Fruit fly (Drosophila melanogaster) whole organism, embryonic: Measurements from ENCODE around the gene CG46465.

Experiments used
- Abd-B ChIP-seq: fragments of 200-800 bp; sonication (Bioruptor generic); optimal IDR thresholded peaks from 2 replicates; lab custom pipeline; 2018; ENCODE audit warnings: missing biosample characterization, mild to moderate bottlenecking, missing genetic modification characterization, moderate library complexity
- Atf-2 ChIP-seq: fragments of 200-800 bp; sonication (Bioruptor generic); optimal IDR thresholded peaks from 2 replicates; lab custom pipeline; 2016; ENCODE audit warnings: missing biosample characterization, missing genetic modification characterization
- Atf6 ChIP-seq: fragments of 200-800 bp; sonication (Bioruptor generic); IDR thresholded peaks from 2 replicates; pipeline ENCODE4 v1.3.6; 2022; ENCODE audit warnings: missing biosample characterization, missing genetic modification characterization
- B-H2 ChIP-seq: fragments of 200-800 bp; sonication (Bioruptor generic); optimal IDR thresholded peaks from 2 replicates; lab custom pipeline; 2018; ENCODE audit warnings: missing biosample characterization, mild to moderate bottlenecking, missing genetic modification characterization
- Blimp-1 ChIP-seq: fragments of 200-800 bp; sonication (Bioruptor generic); optimal IDR thresholded peaks from 3 replicates; lab custom pipeline; 2018; ENCODE audit warnings: missing biosample characterization, missing genetic modification characterization, mild to moderate bottlenecking, moderate library complexity, missing genetic modification reagents
- CG11093 ChIP-seq: fragments of 200-800 bp; sonication (Bioruptor generic); IDR thresholded peaks from 3 replicates; pipeline ENCODE4 v1.3.6; 2022; ENCODE audit warnings: missing biosample characterization, missing genetic modification characterization
- CG11398 ChIP-seq: fragments of 200-800 bp; sonication (Bioruptor generic); optimal IDR thresholded peaks from 2 replicates; lab custom pipeline; 2016; ENCODE audit warnings: missing biosample characterization, missing genetic modification characterization
- CG11695 ChIP-seq: fragments of 200-800 bp; sonication (Bioruptor generic); IDR thresholded peaks from 3 replicates; pipeline ENCODE4 v1.3.6; 2022; ENCODE audit warnings: missing biosample characterization, missing genetic modification characterization
- CG11696 ChIP-seq: fragments of 200-800 bp; sonication (Bioruptor generic); IDR thresholded peaks from 2 replicates; pipeline ENCODE4 v1.3.6; 2022; ENCODE audit warnings: missing biosample characterization, missing genetic modification characterization
- CG12219 ChIP-seq: fragments of 200-800 bp; sonication (Bioruptor generic); optimal IDR thresholded peaks from 3 replicates; lab custom pipeline; 2018; ENCODE audit warnings: missing biosample characterization, mild to moderate bottlenecking, missing genetic modification characterization
- CG15011 ChIP-seq: fragments of 200-800 bp; sonication (Bioruptor generic); optimal IDR thresholded peaks from 3 replicates; lab custom pipeline; 2018; ENCODE audit warnings: missing biosample characterization, mild to moderate bottlenecking, missing genetic modification characterization
- CG15601 ChIP-seq: fragments of 200-800 bp; sonication (Bioruptor generic); optimal IDR thresholded peaks from 3 replicates; lab custom pipeline; 2019; ENCODE audit warnings: missing biosample characterization, mild to moderate bottlenecking, missing genetic modification characterization, moderate library complexity
- CG1602 ChIP-seq: fragments of 200-800 bp; sonication (Bioruptor generic); optimal IDR thresholded peaks from 3 replicates; lab custom pipeline; 2016; ENCODE audit warnings: missing biosample characterization, missing genetic modification characterization
- CG17385 ChIP-seq: fragments of 200-800 bp; sonication (Bioruptor generic); optimal IDR thresholded peaks from 3 replicates; lab custom pipeline; 2018; ENCODE audit warnings: missing biosample characterization, mild to moderate bottlenecking, missing genetic modification characterization
- CG1832 ChIP-seq: fragments of 200-800 bp; sonication (Bioruptor generic); optimal IDR thresholded peaks from 2 replicates; lab custom pipeline; 2017; ENCODE audit warnings: missing biosample characterization, mild to moderate bottlenecking, missing genetic modification characterization, inconsistent platforms
- CG18476 ChIP-seq: fragments of 200-800 bp; sonication (Bioruptor generic); optimal IDR thresholded peaks from 2 replicates; lab custom pipeline; 2016; ENCODE audit warnings: missing biosample characterization, mild to moderate bottlenecking, missing genetic modification characterization
- CG2120 ChIP-seq: fragments of 200-800 bp; sonication (Bioruptor generic); optimal IDR thresholded peaks from 3 replicates; lab custom pipeline; 2016; ENCODE audit warnings: missing biosample characterization, missing genetic modification characterization
- CG2712 ChIP-seq: fragments of 200-800 bp; optimal IDR thresholded peaks from 3 replicates; lab custom pipeline; 2019; ENCODE audit warnings: missing biosample characterization, mild to moderate bottlenecking, missing genetic modification characterization, moderate library complexity
- CG3065 ChIP-seq: fragments of 200-800 bp; sonication (Bioruptor generic); optimal IDR thresholded peaks from 2 replicates; lab custom pipeline; 2016; ENCODE audit warnings: missing biosample characterization, missing genetic modification characterization
- CG31224 ChIP-seq: fragments of 200-800 bp; sonication (Bioruptor generic); IDR thresholded peaks from 2 replicates; pipeline ENCODE4 v1.3.6; 2022; ENCODE audit warnings: missing biosample characterization, missing genetic modification characterization
- CG32532 ChIP-seq: fragments of 200-800 bp; sonication (Bioruptor generic); IDR thresholded peaks from 2 replicates; pipeline ENCODE4 v1.3.6; 2022; ENCODE audit warnings: missing biosample characterization, missing genetic modification characterization
- CG34422 ChIP-seq: fragments of 200-800 bp; sonication (Bioruptor generic); IDR thresholded peaks from 3 replicates; pipeline ENCODE4 v1.3.6; 2022; ENCODE audit warnings: missing biosample characterization, missing genetic modification characterization
- CG4707 ChIP-seq: fragments of 200-800 bp; sonication (Bioruptor generic); optimal IDR thresholded peaks from 2 replicates; lab custom pipeline; 2018; ENCODE audit warnings: missing biosample characterization, mild to moderate bottlenecking, missing genetic modification characterization, moderate library complexity
- CG6813 ChIP-seq: fragments of 200-800 bp; sonication (Bioruptor generic); optimal IDR thresholded peaks from 2 replicates; lab custom pipeline; 2017; ENCODE audit warnings: missing biosample characterization, missing genetic modification characterization, mild to moderate bottlenecking, moderate library complexity, missing genetic modification reagents
- CG8944 ChIP-seq: fragments of 200-800 bp; sonication (Bioruptor generic); optimal IDR thresholded peaks from 3 replicates; lab custom pipeline; 2016; ENCODE audit warnings: missing biosample characterization, missing genetic modification characterization
- E2f2 ChIP-seq: fragments of 200-800 bp; sonication (Bioruptor generic); IDR thresholded peaks from 2 replicates; pipeline ENCODE4 v1.3.6; 2022; ENCODE audit warnings: missing biosample characterization, missing genetic modification characterization
- Gsc ChIP-seq: fragments of 200-800 bp; sonication (Bioruptor generic); IDR thresholded peaks from 2 replicates; pipeline ENCODE4 v1.3.6; 2022; ENCODE audit warnings: missing biosample characterization, missing genetic modification characterization
- Gug ChIP-seq: fragments of 200-800 bp; sonication (Bioruptor generic); IDR thresholded peaks from 4 replicates; pipeline ENCODE4 v1.3.6; 2022; ENCODE audit warnings: missing biosample characterization, missing genetic modification characterization
- Hr78 ChIP-seq, 2 experiments: fragments of 200-800 bp in 1 of 2; fragments of >200 bp in 1 of 2; sonication (Bioruptor generic) in 1 of 2; optimal IDR thresholded peaks; 2 replicates each; lab custom pipeline; 2017 to 2019; ENCODE audit warnings: missing biosample characterization in 2 of 2, missing genetic modification characterization in 2 of 2, mild to moderate bottlenecking in 1 of 2, moderate library complexity in 1 of 2
- Kr ChIP-seq: fragments of 200-800 bp; sonication (Bioruptor generic); optimal IDR thresholded peaks from 2 replicates; lab custom pipeline; 2017; ENCODE audit warnings: missing biosample characterization, mild to moderate bottlenecking, missing genetic modification characterization
- Mad ChIP-seq: fragments of 200-800 bp; sonication (Bioruptor generic); optimal IDR thresholded peaks from 2 replicates; lab custom pipeline; 2016; ENCODE audit warnings: missing biosample characterization, missing genetic modification characterization
- Mrtf ChIP-seq: fragments of 200-800 bp; sonication (Bioruptor generic); IDR thresholded peaks from 3 replicates; pipeline ENCODE4 v1.3.6; 2022; ENCODE audit warnings: missing biosample characterization, missing genetic modification characterization
- Oli ChIP-seq: fragments of 200-800 bp; sonication (Bioruptor generic); optimal IDR thresholded peaks from 2 replicates; lab custom pipeline; 2018; ENCODE audit warnings: missing biosample characterization, mild to moderate bottlenecking, missing genetic modification characterization, moderate library complexity
- Pdp1 ChIP-seq, 2 experiments: fragments of 200-800 bp; sonication (Bioruptor generic); optimal IDR thresholded peaks; 3 replicates each; lab custom pipeline; 2016; ENCODE audit warnings: missing biosample characterization in 2 of 2, missing genetic modification characterization in 2 of 2, mild to moderate bottlenecking in 1 of 2, moderate library complexity in 1 of 2
- YL-1 ChIP-seq: fragments of 200-800 bp; sonication (Bioruptor generic); optimal IDR thresholded peaks from 3 replicates; lab custom pipeline; 2017; ENCODE audit warnings: missing biosample characterization, mild to moderate bottlenecking, missing genetic modification characterization
- caup ChIP-seq: fragments of 200-800 bp; sonication (Bioruptor generic); optimal IDR thresholded peaks from 3 replicates; lab custom pipeline; 2017; ENCODE audit warnings: missing biosample characterization, mild to moderate bottlenecking, missing genetic modification characterization, moderate library complexity; ENCODE audit not compliant: severe bottlenecking
- dmrt11E ChIP-seq: fragments of 200-800 bp; sonication (Bioruptor generic); optimal IDR thresholded peaks from 3 replicates; lab custom pipeline; 2018; ENCODE audit warnings: missing biosample characterization, mild to moderate bottlenecking, missing genetic modification characterization, moderate library complexity
- dysf ChIP-seq: fragments of 200-800 bp; sonication (Bioruptor generic); IDR thresholded peaks from 3 replicates; pipeline ENCODE4 v1.3.6; 2022; ENCODE audit warnings: missing biosample characterization, missing genetic modification characterization
- ems ChIP-seq: fragments of 200-800 bp; sonication (Bioruptor generic); optimal IDR thresholded peaks from 3 replicates; lab custom pipeline; 2016; ENCODE audit warnings: missing biosample characterization, missing genetic modification characterization
- fu2 ChIP-seq: fragments of 200-800 bp; sonication (Bioruptor generic); optimal IDR thresholded peaks from 2 replicates; lab custom pipeline; 2016; ENCODE audit warnings: missing biosample characterization, missing genetic modification characterization
- gce ChIP-seq: fragments of 200-800 bp; sonication (Bioruptor generic); IDR thresholded peaks from 3 replicates; pipeline ENCODE4 v1.3.6; 2022; ENCODE audit warnings: missing biosample characterization, missing genetic modification characterization
- gem ChIP-seq: fragments of 200-800 bp; sonication (Bioruptor generic); optimal IDR thresholded peaks from 2 replicates; lab custom pipeline; 2019; ENCODE audit warnings: missing biosample characterization, mild to moderate bottlenecking, missing genetic modification characterization, moderate library complexity
- gfzf ChIP-seq: fragments of 200-800 bp; sonication (Bioruptor generic); optimal IDR thresholded peaks from 2 replicates; lab custom pipeline; 2016; ENCODE audit warnings: missing biosample characterization, mild to moderate bottlenecking, missing genetic modification characterization, moderate library complexity
- gro ChIP-seq: fragments of 200-800 bp; sonication (Bioruptor generic); optimal IDR thresholded peaks from 2 replicates; lab custom pipeline; 2016; ENCODE audit warnings: missing biosample characterization, missing genetic modification characterization
- kah ChIP-seq: fragments of 200-800 bp; sonication (Bioruptor generic); optimal IDR thresholded peaks from 2 replicates; lab custom pipeline; 2018; ENCODE audit warnings: missing biosample characterization, mild to moderate bottlenecking, missing genetic modification characterization
- knrl ChIP-seq: fragments of 200-800 bp; sonication (Bioruptor generic); IDR thresholded peaks from 3 replicates; pipeline ENCODE4 v1.3.6; 2022; ENCODE audit warnings: missing biosample characterization, missing genetic modification characterization; ENCODE audit not compliant: partially characterized antibody
- run ChIP-seq: fragments of 200-800 bp; sonication (Bioruptor generic); optimal IDR thresholded peaks from 3 replicates; lab custom pipeline; 2018; ENCODE audit warnings: missing biosample characterization, mild to moderate bottlenecking, missing genetic modification characterization
- sim ChIP-seq: fragments of 200-800 bp; sonication (Bioruptor generic); IDR thresholded peaks from 2 replicates; pipeline ENCODE4 v1.3.6; 2022; ENCODE audit warnings: missing biosample characterization, missing genetic modification characterization
- sr ChIP-seq: fragments of 200-800 bp; sonication (Bioruptor generic); IDR thresholded peaks from 3 replicates; pipeline ENCODE4 v1.3.6; 2022; ENCODE audit warnings: missing biosample characterization, missing genetic modification characterization
- tap ChIP-seq: fragments of 200-800 bp; optimal IDR thresholded peaks from 3 replicates; lab custom pipeline; 2019; ENCODE audit warnings: missing biosample characterization, mild to moderate bottlenecking, missing genetic modification characterization, moderate library complexity
- usp ChIP-seq: fragments of >200 bp; optimal IDR thresholded peaks from 2 replicates; lab custom pipeline; 2017; ENCODE audit warnings: missing biosample characterization, missing genetic modification characterization
- yki ChIP-seq: fragments of >200 bp; optimal IDR thresholded peaks from 3 replicates; lab custom pipeline; 2018

The CG46465 gene

DNA sequence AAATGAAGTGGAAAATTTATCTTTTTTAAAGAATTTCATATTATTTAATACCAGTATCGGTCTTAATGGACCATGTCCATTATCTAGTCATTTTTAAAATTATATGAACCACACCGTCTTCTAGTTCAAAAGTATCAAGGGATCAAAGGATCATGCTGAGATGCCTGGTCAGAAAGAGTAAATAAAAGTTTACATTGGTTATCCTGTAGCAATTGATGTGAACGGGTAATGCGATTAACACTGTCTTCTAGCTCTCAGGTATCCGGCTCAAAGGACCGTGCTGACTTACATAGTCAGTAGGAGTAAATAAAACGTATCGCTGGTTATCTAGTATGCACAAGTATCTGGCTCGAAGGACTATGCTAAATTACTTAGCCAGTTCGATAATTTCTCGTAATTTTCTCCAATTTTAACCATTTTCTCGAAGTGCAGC is 26.9 kb downstream of the CG46465 start (continued):
- TF ChIP-seq CG2712 (tag; lab: Kevin White, UChicago): no peak
- no peak for TF ChIP-seq CG11398 (GFP tag; lab: Kevin White, UChicago)
- TF ChIP-seq Atf6 (GFP tag; lab: Robert Waterston, UW): no peak
- no peak for TF ChIP-seq Mad (GFP tag; lab: Kevin White, UChicago)
- TF ChIP-seq Gsc (GFP tag; lab: Robert Waterston, UW): no peak
- TF ChIP-seq CG1832: no peak
- TF ChIP-seq gro: no peak
- TF ChIP-seq CG11696: no peak
- no peak for TF ChIP-seq dmrt11E (tag; lab: Kevin White, UChicago)
- TF ChIP-seq YL-1 (GFP tag; lab: Kevin White, UChicago): no peak
- TF ChIP-seq Pdp1 (GFP tag; optimal IDR thresholded peaks at IDR 0.05; lab: Kevin White, UChicago): no peak
- TF ChIP-seq CG12219: no peak
- no peak for TF ChIP-seq CG31224
- TF ChIP-seq CG32532 (GFP tag; lab: Robert Waterston, UW): no peak
- no peak for TF ChIP-seq knrl
- no peak for TF ChIP-seq Atf-2 (GFP tag; lab: Kevin White, UChicago)
- TF ChIP-seq E2f2 (GFP tag; lab: Robert Waterston, UW): no peak
- no peak for TF ChIP-seq Abd-B
- no peak for TF ChIP-seq CG15601 (tag; lab: Kevin White, UChicago)
- TF ChIP-seq sr (GFP tag; lab: Robert Waterston, UW): no peak
- TF ChIP-seq gfzf (GFP tag; lab: Kevin White, UChicago): no peak
- no peak for TF ChIP-seq usp (GFP tag; lab: Kevin White, UChicago)
- TF ChIP-seq CG17385: peak; percentile 31
- TF ChIP-seq Hr78 (GFP tag; optimal IDR thresholded peaks at IDR 0.05; lab: Kevin White, UChicago): no peak
- no peak for TF ChIP-seq CG8944
- TF ChIP-seq yki (lab: Kevin White, UChicago): no peak
- TF ChIP-seq CG34422: no peak
- TF ChIP-seq B-H2 (GFP tag; lab: Kevin White, UChicago): no peak
- no peak for TF ChIP-seq Blimp-1 (GFP tag; lab: Kevin White, UChicago)
- TF ChIP-seq CG6813: peak; percentile 8
- TF ChIP-seq Kr: no peak
- TF ChIP-seq CG1602 (GFP tag; lab: Kevin White, UChicago): no peak
- no peak for TF ChIP-seq run (tag; lab: Kevin White, UChicago)
- peak; percentile 6 for TF ChIP-seq CG18476 (GFP tag; lab: Kevin White, UChicago)
- TF ChIP-seq gce (GFP tag; lab: Robert Waterston, UW): no peak
- TF ChIP-seq CG11695: no peak
- TF ChIP-seq Mrtf (GFP tag; lab: Robert Waterston, UW): no peak
- TF ChIP-seq CG11093 (GFP tag; lab: Robert Waterston, UW): no peak
- TF ChIP-seq ems (GFP tag; lab: Kevin White, UChicago): no peak
- TF ChIP-seq sim (GFP tag; lab: Robert Waterston, UW): no peak
- no peak for TF ChIP-seq CG4707 (GFP tag; lab: Kevin White, UChicago)
- TF ChIP-seq tap (tag; lab: Kevin White, UChicago): no peak
- TF ChIP-seq Oli (tag; lab: Kevin White, UChicago): peak; percentile 48
- peak; percentile 51 for TF ChIP-seq gem (tag; lab: Kevin White, UChicago)
- no peak for TF ChIP-seq CG3065 (GFP tag; lab: Kevin White, UChicago)
- peak; percentile 66 for TF ChIP-seq CG2120 (GFP tag; lab: Kevin White, UChicago)
- 0 out of 3 replicates have a peak, but pooled peaks have one; percentile 32 for TF ChIP-seq dysf (GFP tag; lab: Robert Waterston, UW)
- no peak for TF ChIP-seq kah (GFP tag; lab: Kevin White, UChicago)
- TF ChIP-seq fu2 (GFP tag; lab: Kevin White, UChicago): no peak
- TF ChIP-seq Gug (GFP tag; lab: Robert Waterston, UW): no peak
- no peak for TF ChIP-seq caup (GFP tag; lab: Kevin White, UChicago)
- peak; percentile 10 for TF ChIP-seq CG15011 (GFP tag; lab: Kevin White, UChicago)
